Fruit fly (Drosophila melanogaster) whole organism, prepupa: ENCODE data around the gene CG12531.
A peak's percentile ranks its signal among the peaks of the same experiment; 100 is the strongest.

Experiments
- Blimp-1 ChIP-seq: fragments of 200-800 bp; sonication (Bioruptor generic); optimal IDR thresholded peaks from 3 replicates; lab custom pipeline; 2017; ENCODE audit warnings: missing biosample characterization, missing genetic modification characterization, mild to moderate bottlenecking, moderate library complexity, missing genetic modification reagents
- CG10669 ChIP-seq: fragments of 200-800 bp; sonication (Bioruptor generic); optimal IDR thresholded peaks from 3 replicates; lab custom pipeline; 2018; ENCODE audit warnings: missing biosample characterization, mild to moderate bottlenecking, missing genetic modification characterization, moderate library complexity
- CG11294 ChIP-seq: fragments of 200-800 bp; sonication (Bioruptor generic); IDR thresholded peaks from 2 replicates; pipeline ENCODE4 v1.3.6; 2022; ENCODE audit warnings: missing biosample characterization, missing genetic modification characterization
- CG11762 ChIP-seq: fragments of 200-800 bp; sonication (Bioruptor generic); optimal IDR thresholded peaks from 3 replicates; lab custom pipeline; 2016; ENCODE audit warnings: missing biosample characterization, missing genetic modification characterization; ENCODE audit not compliant: insufficient read depth
- CG11902 ChIP-seq: fragments of 200-800 bp; sonication (Bioruptor generic); optimal IDR thresholded peaks from 3 replicates; lab custom pipeline; 2016; ENCODE audit warnings: missing biosample characterization, missing genetic modification characterization
- CG15336 ChIP-seq: fragments of 200-800 bp; sonication (Bioruptor generic); IDR thresholded peaks from 2 replicates; pipeline ENCODE4 v1.3.6; 2022; ENCODE audit warnings: missing biosample characterization, missing genetic modification characterization
- CG1621 ChIP-seq: fragments of 200-800 bp; sonication (Bioruptor generic); optimal IDR thresholded peaks from 3 replicates; lab custom pipeline; 2018; ENCODE audit warnings: missing biosample characterization, mild to moderate bottlenecking, missing genetic modification characterization
- CG3032 ChIP-seq: fragments of 200-800 bp; optimal IDR thresholded peaks from 2 replicates; lab custom pipeline; 2019; ENCODE audit warnings: missing biosample characterization, mild to moderate bottlenecking, missing genetic modification characterization, moderate library complexity
- CG6163 ChIP-seq: fragments of 200-800 bp; sonication (Bioruptor generic); IDR thresholded peaks from 3 replicates; pipeline ENCODE4 v1.3.6; 2022; ENCODE audit warnings: missing biosample characterization, missing genetic modification characterization
- CG6808 ChIP-seq: fragments of 200-800 bp; sonication (Bioruptor generic); optimal IDR thresholded peaks from 3 replicates; lab custom pipeline; 2017; ENCODE audit warnings: missing biosample characterization, missing genetic modification characterization, mild to moderate bottlenecking, moderate library complexity, missing genetic modification reagents
- CG6854 ChIP-seq: fragments of 200-800 bp; sonication (Bioruptor generic); optimal IDR thresholded peaks from 2 replicates; lab custom pipeline; 2017; ENCODE audit warnings: missing biosample characterization, mild to moderate bottlenecking, missing genetic modification characterization
- CG7368 ChIP-seq: fragments of 200-800 bp; sonication (Bioruptor generic); optimal IDR thresholded peaks from 3 replicates; lab custom pipeline; 2016; ENCODE audit warnings: missing biosample characterization, missing genetic modification characterization
- CG8319 ChIP-seq: fragments of 200-800 bp; sonication (Bioruptor generic); optimal IDR thresholded peaks from 3 replicates; lab custom pipeline; 2016; ENCODE audit warnings: missing biosample characterization, missing genetic modification characterization
- CG8632 ChIP-seq: fragments of 200-800 bp; sonication (Bioruptor generic); optimal IDR thresholded peaks from 3 replicates; lab custom pipeline; 2016; ENCODE audit warnings: missing biosample characterization, missing genetic modification characterization
- CG9139 ChIP-seq: fragments of 200-800 bp; sonication (Bioruptor generic); optimal IDR thresholded peaks from 3 replicates; lab custom pipeline; 2017; ENCODE audit warnings: missing biosample characterization, mild to moderate bottlenecking, missing genetic modification characterization
- Eip75B ChIP-seq: fragments of 200-800 bp; sonication (Bioruptor generic); optimal IDR thresholded peaks from 3 replicates; lab custom pipeline; 2016; ENCODE audit warnings: missing biosample characterization, missing genetic modification characterization
- Eip78C ChIP-seq: fragments of 200-800 bp; sonication (Bioruptor generic); peaks from one replicate; lab custom pipeline; 2016; ENCODE audit warnings: missing biosample characterization, missing genetic modification characterization
- Eip93F ChIP-seq: fragments of 200-800 bp; sonication (Bioruptor generic); optimal IDR thresholded peaks from 2 replicates; lab custom pipeline; 2016; ENCODE audit warnings: missing biosample characterization, mild to moderate bottlenecking, missing genetic modification characterization
- Ets21C ChIP-seq: fragments of 200-800 bp; sonication (Bioruptor generic); optimal IDR thresholded peaks from 3 replicates; lab custom pipeline; 2016; ENCODE audit warnings: missing biosample characterization, missing genetic modification characterization
- Ets96B ChIP-seq: fragments of 200-800 bp; optimal IDR thresholded peaks from 2 replicates; lab custom pipeline; 2019; ENCODE audit warnings: missing biosample characterization, mild to moderate bottlenecking, missing genetic modification characterization, moderate library complexity
- Smox ChIP-seq: fragments of 200-800 bp; sonication (Bioruptor generic); optimal IDR thresholded peaks from 3 replicates; lab custom pipeline; 2016; ENCODE audit warnings: missing biosample characterization, missing genetic modification characterization
- Sox14 ChIP-seq: fragments of 200-800 bp; sonication (Bioruptor generic); optimal IDR thresholded peaks from 3 replicates; lab custom pipeline; 2016; ENCODE audit warnings: missing biosample characterization, missing genetic modification characterization
- Sox15 ChIP-seq: fragments of 200-800 bp; sonication (Bioruptor generic); optimal IDR thresholded peaks from 3 replicates; lab custom pipeline; 2016; ENCODE audit warnings: missing biosample characterization, missing genetic modification characterization
- cyc ChIP-seq: fragments of 200-800 bp; sonication (Bioruptor generic); optimal IDR thresholded peaks from 3 replicates; lab custom pipeline; 2016; ENCODE audit warnings: missing biosample characterization, missing genetic modification characterization
- dac ChIP-seq: fragments of 200-800 bp; sonication (Bioruptor generic); optimal IDR thresholded peaks from 2 replicates; lab custom pipeline; 2017; ENCODE audit warnings: missing biosample characterization, mild to moderate bottlenecking, missing genetic modification characterization
- dsx ChIP-seq: fragments of 200-800 bp; optimal IDR thresholded peaks from 3 replicates; lab custom pipeline; 2019; ENCODE audit warnings: missing biosample characterization, mild to moderate bottlenecking, missing genetic modification characterization, moderate library complexity; ENCODE audit not compliant: poor library complexity, severe bottlenecking
- eg ChIP-seq: fragments of 200-800 bp; sonication (Bioruptor generic); IDR thresholded peaks from 3 replicates; pipeline ENCODE4 v1.3.6; 2022; ENCODE audit warnings: missing biosample characterization, missing genetic modification characterization
- fkh ChIP-seq: fragments of 200-800 bp; sonication (Bioruptor generic); optimal IDR thresholded peaks from 3 replicates; lab custom pipeline; 2017; ENCODE audit warnings: missing biosample characterization, mild to moderate bottlenecking, missing genetic modification characterization, moderate library complexity
- net ChIP-seq: fragments of 200-800 bp; sonication (Bioruptor generic); optimal IDR thresholded peaks from 3 replicates; lab custom pipeline; 2016; ENCODE audit warnings: missing biosample characterization, missing genetic modification characterization
- pdm3 ChIP-seq: fragments of 200-800 bp; sonication (Bioruptor generic); optimal IDR thresholded peaks from 3 replicates; lab custom pipeline; 2016; ENCODE audit warnings: missing biosample characterization, missing genetic modification characterization
- ss ChIP-seq, 2 experiments: fragments of 200-800 bp; sonication (Bioruptor generic); optimal IDR thresholded peaks; 2 replicates in 1 of 2; 3 replicates in 1 of 2; lab custom pipeline; 2017 to 2018; ENCODE audit warnings: mild to moderate bottlenecking in 2 of 2, missing biosample characterization in 2 of 2, missing genetic modification characterization in 2 of 2, moderate library complexity in 1 of 2
- svp ChIP-seq: fragments of 200-800 bp; sonication (Bioruptor generic); peaks from one replicate; lab custom pipeline; 2016; ENCODE audit warnings: missing biosample characterization, missing genetic modification characterization
- topi ChIP-seq: fragments of 200-800 bp; sonication (Bioruptor generic); optimal IDR thresholded peaks from 3 replicates; lab custom pipeline; 2016; ENCODE audit warnings: missing biosample characterization, missing genetic modification characterization
- vri ChIP-seq: fragments of 200-800 bp; sonication (Bioruptor generic); optimal IDR thresholded peaks from 3 replicates; lab custom pipeline; 2016; ENCODE audit warnings: missing biosample characterization, mild to moderate bottlenecking, missing genetic modification characterization

Gene CG12531

DNA sequence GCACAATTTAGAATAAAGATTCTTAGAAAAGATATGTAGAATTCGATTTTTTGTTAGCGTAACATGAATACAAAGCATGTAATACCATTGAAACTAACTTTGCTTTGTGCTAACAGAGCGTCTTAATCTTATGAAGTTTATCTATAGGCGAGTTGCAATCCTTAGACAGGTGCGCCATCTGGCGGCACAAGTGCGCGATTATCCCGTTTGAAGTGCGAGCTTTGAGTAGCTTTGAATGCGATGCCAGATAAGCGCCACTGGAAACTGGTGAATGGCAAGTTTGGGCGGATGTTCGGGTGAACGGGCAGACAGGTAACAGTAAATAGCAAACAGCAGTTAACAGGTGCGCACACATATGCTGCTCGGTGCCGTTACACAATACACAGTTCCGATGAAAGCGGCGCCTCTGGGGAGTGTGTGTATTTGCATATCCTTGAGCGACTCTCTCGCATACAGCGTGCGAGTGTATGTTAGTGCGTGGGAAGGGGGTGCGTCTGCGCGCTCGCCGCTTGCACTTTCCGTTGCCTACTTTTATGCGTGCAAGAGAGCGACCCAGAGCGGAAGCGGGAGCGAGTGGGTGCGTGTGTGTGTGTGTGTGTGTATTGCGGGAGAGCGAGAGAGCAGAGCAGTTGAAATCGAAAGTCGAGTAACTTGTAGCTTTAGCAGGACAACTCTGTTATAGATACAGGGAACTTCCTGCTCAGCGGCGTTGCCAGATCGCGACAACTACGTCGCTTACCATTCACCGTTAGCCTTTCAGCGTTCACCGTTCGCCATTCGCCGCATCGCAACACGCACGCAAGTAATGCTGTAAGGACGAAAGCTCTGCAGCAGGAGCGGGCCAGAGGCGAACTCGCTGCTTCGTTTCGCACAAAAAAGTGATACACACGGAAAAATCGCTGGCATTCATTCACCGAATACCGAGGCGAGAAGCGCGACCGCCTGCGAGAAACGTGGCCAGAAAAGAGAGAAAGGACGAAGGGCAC is at the start of gene CG12531:
Gene CG12531, plus strand, starts transcription at position 936 of the 986 bp plus-strand sequence.
- TF ChIP-seq CG6163 (GFP tag; lab: Robert Waterston, UW), result no peak
- no peak for TF ChIP-seq CG11294 (GFP tag; lab: Robert Waterston, UW)
- no peak for TF ChIP-seq Eip75B (GFP tag; lab: Kevin White, UChicago)
- no peak for TF ChIP-seq fkh (GFP tag; lab: Kevin White, UChicago)
- no peak for TF ChIP-seq pdm3 (GFP tag; lab: Kevin White, UChicago)
- TF ChIP-seq Smox (GFP tag; lab: Kevin White, UChicago), result no peak
- no peak for TF ChIP-seq Ets96B
- TF ChIP-seq cyc, result no peak
- no peak for TF ChIP-seq Ets21C (GFP tag; lab: Kevin White, UChicago)
- TF ChIP-seq CG9139, result no peak
- TF ChIP-seq Blimp-1 (GFP tag; lab: Kevin White, UChicago), result no peak
- no peak for TF ChIP-seq CG10669
- no peak for TF ChIP-seq CG1621 (tag; lab: Kevin White, UChicago)
- peak in 1 of 2 experiments; percentile 35 for TF ChIP-seq ss (GFP tag; optimal IDR thresholded peaks at IDR 0.05; lab: Kevin White, UChicago)
- no peak for TF ChIP-seq Eip93F
- TF ChIP-seq net (GFP tag; lab: Kevin White, UChicago), result no peak
- TF ChIP-seq svp (GFP tag; lab: Kevin White, UChicago), result peak; percentile 10

DNA sequence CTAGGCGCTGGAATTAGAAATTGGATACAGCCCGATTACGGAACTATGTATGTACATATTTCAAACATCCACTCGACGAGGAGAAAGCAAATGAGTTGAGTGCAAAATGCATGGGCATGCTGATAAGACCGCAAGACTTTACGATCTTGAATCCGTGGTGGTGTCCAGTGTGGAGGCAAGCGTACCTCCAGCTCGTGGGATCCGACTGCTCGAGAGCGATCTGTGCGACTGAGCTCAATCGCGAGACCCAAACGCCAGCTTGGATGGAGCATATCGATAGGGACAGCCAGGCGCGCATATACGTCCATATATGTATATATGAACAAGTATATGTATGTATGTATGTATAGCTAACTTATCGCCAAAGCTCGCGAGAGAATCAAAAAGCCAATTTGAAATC is 43.1 kb upstream of the CG12531 start, which contains the start of gene et:
Gene et, minus strand, starts transcription at position 230 of the 400 bp plus-strand sequence.
- TF ChIP-seq svp (GFP tag; lab: Kevin White, UChicago) (peak; percentile 79), Sox15 (no peak), CG7368 (GFP tag; lab: Kevin White, UChicago) (no peak), CG6808 (GFP tag; lab: Kevin White, UChicago) (no peak), Sox14 (GFP tag; lab: Kevin White, UChicago) (no peak), CG11294 (GFP tag; lab: Robert Waterston, UW) (no peak), CG8319 (GFP tag; lab: Kevin White, UChicago) (no peak)

DNA sequence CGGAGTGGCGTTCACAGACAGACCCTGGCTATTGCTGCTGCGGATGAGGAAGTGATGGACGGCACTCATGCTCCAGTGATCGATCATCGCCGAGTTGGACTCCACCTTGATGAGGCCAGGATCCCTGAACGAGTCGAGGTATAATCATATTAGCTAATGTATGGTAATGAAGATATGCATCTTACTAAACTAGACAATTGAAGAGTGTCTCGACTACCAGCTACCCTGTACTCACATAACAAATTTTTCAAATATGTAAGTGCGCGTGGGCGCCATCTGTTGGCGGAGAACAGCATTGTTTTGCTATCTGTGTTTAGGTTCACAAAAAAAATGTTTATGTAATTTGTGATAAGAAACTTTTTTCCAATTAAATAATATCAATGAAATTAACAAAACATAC is 39.5 kb upstream of the CG12531 start:
- TF ChIP-seq CG15336 (GFP tag; lab: Robert Waterston, UW), result no peak
- no peak for TF ChIP-seq Smox (GFP tag; lab: Kevin White, UChicago)
- TF ChIP-seq CG8632 (GFP tag; lab: Kevin White, UChicago), result no peak
- TF ChIP-seq cyc, result no peak
- TF ChIP-seq CG11902 (GFP tag; lab: Kevin White, UChicago), result no peak

DNA sequence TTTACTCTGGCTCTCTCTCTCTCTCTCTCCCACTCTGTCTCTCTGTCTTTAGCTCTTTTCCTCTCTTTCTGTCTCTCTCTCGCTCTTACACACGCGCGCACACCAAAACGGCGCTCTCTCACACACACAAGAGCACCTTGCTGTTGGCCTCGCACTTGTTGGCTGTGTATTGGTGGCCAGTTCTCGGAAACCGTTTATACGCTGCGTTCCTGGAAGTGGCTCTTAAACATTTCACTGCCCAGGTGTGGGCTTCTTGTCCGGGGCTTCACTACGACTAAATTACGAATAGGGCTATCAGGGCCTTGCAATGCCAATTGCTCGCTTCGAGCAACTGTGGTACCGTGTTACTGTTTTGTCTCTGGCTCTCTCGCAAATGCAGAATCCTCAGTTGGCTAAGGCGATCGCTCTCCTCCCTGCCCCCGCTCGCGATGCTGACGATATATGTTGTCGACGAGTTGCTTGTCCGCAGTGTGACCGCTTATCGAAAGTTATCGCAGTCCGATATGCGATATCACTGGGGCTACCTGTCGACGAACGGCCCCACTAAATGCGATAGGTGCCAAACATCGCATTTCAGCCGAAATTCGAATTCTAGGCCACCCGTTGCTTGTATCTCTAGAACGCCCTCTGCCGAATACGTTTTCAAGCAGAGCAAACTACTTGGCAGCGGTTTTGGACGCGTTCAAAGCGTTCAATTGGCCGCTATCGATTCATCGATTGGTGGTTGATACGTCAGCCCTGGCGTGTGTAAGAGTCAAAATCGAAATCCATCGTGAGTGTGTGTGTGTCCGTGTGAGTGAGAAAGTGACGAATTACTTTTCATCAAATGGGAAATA is 35.5 kb upstream of the CG12531 start, which contains the start of the genes dome and Ubqn:
Gene dome, minus strand, starts transcription at position 479 of the 836 bp plus-strand sequence.
Gene Ubqn, plus strand, starts transcription at position 769 of the 836 bp plus-strand sequence.
- TF ChIP-seq ss (GFP tag; optimal IDR thresholded peaks at IDR 0.05; lab: Kevin White, UChicago), result peak in 1 of 2 experiments; percentile 36
- TF ChIP-seq CG15336 (GFP tag; lab: Robert Waterston, UW), result peak; percentile 49; the same call in 1 of the 2 replicates
- peak; percentile 9 for TF ChIP-seq CG3032
- TF ChIP-seq vri (GFP tag; lab: Kevin White, UChicago), result no peak
- no peak for TF ChIP-seq Ets21C (GFP tag; lab: Kevin White, UChicago)
- TF ChIP-seq dsx, result peak; percentile 9
- peak; percentile 8 for TF ChIP-seq Sox14 (GFP tag; lab: Kevin White, UChicago)
- TF ChIP-seq Blimp-1 (GFP tag; lab: Kevin White, UChicago), result peak; percentile 44
- TF ChIP-seq eg, result 0 out of 3 replicates have a peak, but pooled peaks have one; percentile 22
- TF ChIP-seq CG11762 (GFP tag; lab: Kevin White, UChicago), result no peak
- peak; percentile 22 for TF ChIP-seq topi
- TF ChIP-seq CG6854 (GFP tag; lab: Kevin White, UChicago), result peak; percentile 82
- TF ChIP-seq net (GFP tag; lab: Kevin White, UChicago), result peak; percentile 45
- TF ChIP-seq Eip78C, result peak; percentile 77
- TF ChIP-seq CG7368 (GFP tag; lab: Kevin White, UChicago), result peak; percentile 0
- no peak for TF ChIP-seq dac
